Worm (Caenorhabditis elegans) whole organism, mixed stage, embryonic: ENCODE results near the gene B0303.16.

Experiments used
- M03D4.4 ChIP-seq: sonication (generic microtip); optimal IDR thresholded peaks from 2 replicates; lab custom pipeline; 2017; ENCODE audit warnings: mild to moderate bottlenecking, missing genetic modification characterization, missing compliant biosample characterization
- unc-120 ChIP-seq: sonication (generic microtip); optimal IDR thresholded peaks from 2 replicates; lab custom pipeline; 2017; ENCODE audit warnings: missing genetic modification characterization, missing compliant biosample characterization; ENCODE audit not compliant: poor library complexity, severe bottlenecking

DNA sequence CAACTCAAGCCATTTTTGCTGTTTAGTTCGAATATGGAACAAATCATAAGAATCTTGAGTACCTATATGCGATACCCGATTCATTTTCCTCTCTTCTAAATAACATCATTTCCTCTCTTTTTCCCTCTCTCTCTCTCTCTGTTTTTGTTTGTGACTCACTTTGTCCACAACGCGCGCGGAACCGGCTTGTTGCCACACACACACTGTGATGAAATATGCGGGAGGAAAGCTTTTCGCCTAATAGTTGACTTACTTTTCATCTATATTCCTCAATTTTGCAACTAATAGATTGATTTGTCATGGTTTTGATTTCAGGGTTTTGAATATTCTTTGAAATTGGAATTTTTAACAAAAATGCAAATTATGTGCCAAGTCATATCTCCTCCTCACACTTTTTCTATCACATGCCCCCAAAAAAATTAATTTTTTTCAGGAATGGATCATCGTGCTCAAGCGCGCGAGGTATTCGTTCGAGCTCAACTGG, 14.9 kb downstream of the B0303.16 start, which contains the start of gene hipr-1:
- TF ChIP-seq M03D4.4 (tag; lab: Kevin White, UChicago), result no peak
- TF ChIP-seq unc-120 (tag; lab: Kevin White, UChicago), result no peak
